Fruit fly (Drosophila melanogaster) whole organism, embryonic: ENCODE results near the gene Nup358.
A peak's percentile ranks its signal among the peaks of the same experiment; 100 is the strongest.

Source experiments
- Bdp1 ChIP-seq: fragments of 200-800 bp; sonication (Bioruptor generic); optimal IDR thresholded peaks from 3 replicates; lab custom pipeline; 2016; ENCODE audit warnings: missing biosample characterization, missing genetic modification characterization
- CG12769 ChIP-seq: fragments of 200-800 bp; sonication (Bioruptor generic); optimal IDR thresholded peaks from 2 replicates; lab custom pipeline; 2019; ENCODE audit warnings: missing biosample characterization, mild to moderate bottlenecking, missing genetic modification characterization, moderate library complexity
- CG13894 ChIP-seq: fragments of 200-800 bp; sonication (Bioruptor generic); optimal IDR thresholded peaks from 3 replicates; lab custom pipeline; 2018; ENCODE audit warnings: missing biosample characterization, mild to moderate bottlenecking, missing genetic modification characterization, moderate library complexity
- CG15269 ChIP-seq: fragments of 200-800 bp; sonication (Bioruptor generic); optimal IDR thresholded peaks from 2 replicates; lab custom pipeline; 2018; ENCODE audit warnings: missing biosample characterization, mild to moderate bottlenecking, missing genetic modification characterization, moderate library complexity
- CG15514 ChIP-seq: fragments of 200-800 bp; sonication (Bioruptor generic); optimal IDR thresholded peaks from 3 replicates; lab custom pipeline; 2017; ENCODE audit warnings: missing biosample characterization, missing genetic modification characterization, mild to moderate bottlenecking, moderate library complexity, missing genetic modification reagents
- CG2116 ChIP-seq: fragments of 200-800 bp; sonication (Bioruptor generic); optimal IDR thresholded peaks from 3 replicates; lab custom pipeline; 2018; ENCODE audit warnings: missing biosample characterization, mild to moderate bottlenecking, missing genetic modification characterization
- CG2129 ChIP-seq: fragments of 200-800 bp; sonication (Bioruptor generic); IDR thresholded peaks from 2 replicates; pipeline ENCODE4 v1.3.6; 2022; ENCODE audit warnings: missing biosample characterization, missing genetic modification characterization; ENCODE audit not compliant: partially characterized antibody
- CG34376 ChIP-seq: fragments of 200-800 bp; sonication (Bioruptor generic); optimal IDR thresholded peaks from 2 replicates; lab custom pipeline; 2018; ENCODE audit warnings: missing biosample characterization, mild to moderate bottlenecking, missing genetic modification characterization
- CG3847 ChIP-seq: fragments of 200-800 bp; sonication (Bioruptor generic); IDR thresholded peaks from 2 replicates; pipeline ENCODE4 v1.3.6; 2022; ENCODE audit warnings: missing biosample characterization, missing genetic modification characterization
- CG4730 ChIP-seq: fragments of 200-800 bp; sonication (Bioruptor generic); IDR thresholded peaks from 2 replicates; pipeline ENCODE4 v1.3.6; 2022; ENCODE audit warnings: missing biosample characterization, missing genetic modification characterization
- CG8290 ChIP-seq, 3 experiments: fragments of 200-800 bp; sonication (Bioruptor generic); optimal IDR thresholded peaks; 2 replicates each; lab custom pipeline; 2016 to 2019; ENCODE audit warnings: missing biosample characterization in 3 of 3, missing genetic modification characterization in 3 of 3, mild to moderate bottlenecking in 2 of 3, moderate library complexity in 1 of 3
- CG9932 ChIP-seq: fragments of 200-800 bp; sonication (Bioruptor generic); IDR thresholded peaks from 2 replicates; pipeline ENCODE4 v1.3.6; 2022; ENCODE audit warnings: missing biosample characterization, missing genetic modification characterization
- Dip2 ChIP-seq: fragments of 200-800 bp; sonication (Bioruptor generic); IDR thresholded peaks from 2 replicates; pipeline ENCODE4 v1.3.6; 2022; ENCODE audit warnings: missing biosample characterization, missing genetic modification characterization
- Eip74EF ChIP-seq, 2 experiments: fragments of 200-800 bp in 1 of 2; fragments of >200 bp in 1 of 2; sonication (Bioruptor generic) in 1 of 2; optimal IDR thresholded peaks; 2 replicates each; lab custom pipeline; 2017 to 2019; ENCODE audit warnings: missing biosample characterization in 2 of 2, missing genetic modification characterization in 2 of 2, mild to moderate bottlenecking in 1 of 2, moderate library complexity in 1 of 2
- Elba2 ChIP-seq: fragments of 200-800 bp; sonication (Bioruptor generic); optimal IDR thresholded peaks from 3 replicates; lab custom pipeline; 2016; ENCODE audit warnings: missing biosample characterization, missing genetic modification characterization
- Hmr ChIP-seq: fragments of 200-800 bp; sonication (Bioruptor generic); optimal IDR thresholded peaks from 3 replicates; lab custom pipeline; 2017; ENCODE audit warnings: mild to moderate bottlenecking, missing biosample characterization, missing genetic modification reagents, missing genetic modification characterization
- Hr78 ChIP-seq, 2 experiments: fragments of 200-800 bp in 1 of 2; fragments of >200 bp in 1 of 2; sonication (Bioruptor generic) in 1 of 2; optimal IDR thresholded peaks; 2 replicates each; lab custom pipeline; 2017 to 2019; ENCODE audit warnings: missing biosample characterization in 2 of 2, missing genetic modification characterization in 2 of 2, mild to moderate bottlenecking in 1 of 2, moderate library complexity in 1 of 2
- Jarid2 ChIP-seq: fragments of 200-800 bp; sonication (Bioruptor generic); optimal IDR thresholded peaks from 3 replicates; lab custom pipeline; 2017; ENCODE audit warnings: mild to moderate bottlenecking, missing biosample characterization, missing genetic modification reagents, missing genetic modification characterization
- Lhr ChIP-seq: fragments of 200-800 bp; sonication (Bioruptor generic); optimal IDR thresholded peaks from 3 replicates; lab custom pipeline; 2017; ENCODE audit warnings: mild to moderate bottlenecking, missing biosample characterization, missing genetic modification reagents, missing genetic modification characterization
- NC2β ChIP-seq: fragments of 200-800 bp; sonication (Bioruptor generic); optimal IDR thresholded peaks from 2 replicates; lab custom pipeline; 2016; ENCODE audit warnings: missing biosample characterization, missing genetic modification characterization
- Rfx ChIP-seq: fragments of 200-800 bp; sonication (Bioruptor generic); IDR thresholded peaks from 2 replicates; pipeline ENCODE4 v1.3.6; 2022; ENCODE audit warnings: missing biosample characterization, missing genetic modification characterization
- Trl ChIP-seq, 3 experiments: fragments of >200 bp in 2 of 3; fragments of 200-800 bp in 1 of 3; sonication (Bioruptor generic) in 1 of 3; optimal IDR thresholded peaks; 2 replicates in 1 of 3; 3 replicates in 2 of 3; lab custom pipeline; 2016 to 2017; ENCODE audit warnings: missing biosample characterization in 1 of 3, missing genetic modification characterization in 1 of 3
- exex ChIP-seq: fragments of 200-800 bp; sonication (Bioruptor generic); optimal IDR thresholded peaks from 4 replicates; lab custom pipeline; 2018; ENCODE audit warnings: missing biosample characterization, mild to moderate bottlenecking, missing genetic modification characterization, moderate library complexity
- ftz-f1 ChIP-seq: fragments of 200-800 bp; sonication (Bioruptor generic); optimal IDR thresholded peaks from 2 replicates; lab custom pipeline; 2016; ENCODE audit warnings: missing biosample characterization, missing genetic modification characterization
- gcm ChIP-seq: fragments of 200-800 bp; sonication (Bioruptor generic); optimal IDR thresholded peaks from 2 replicates; lab custom pipeline; 2019; ENCODE audit warnings: missing biosample characterization, mild to moderate bottlenecking, missing genetic modification characterization, moderate library complexity
- kah ChIP-seq: fragments of 200-800 bp; sonication (Bioruptor generic); optimal IDR thresholded peaks from 2 replicates; lab custom pipeline; 2018; ENCODE audit warnings: missing biosample characterization, mild to moderate bottlenecking, missing genetic modification characterization
- kni ChIP-seq: fragments of 200-800 bp; sonication (Bioruptor generic); optimal IDR thresholded peaks from 3 replicates; lab custom pipeline; 2017; ENCODE audit warnings: mild to moderate bottlenecking, missing biosample characterization, missing genetic modification reagents, missing genetic modification characterization
- lab ChIP-seq: fragments of 200-800 bp; sonication (Bioruptor generic); optimal IDR thresholded peaks from 3 replicates; lab custom pipeline; 2017; ENCODE audit warnings: missing biosample characterization, missing genetic modification characterization, mild to moderate bottlenecking, moderate library complexity, missing genetic modification reagents
- lbe ChIP-seq: fragments of 200-800 bp; sonication (Bioruptor generic); optimal IDR thresholded peaks from 2 replicates; lab custom pipeline; 2016; ENCODE audit warnings: missing biosample characterization, mild to moderate bottlenecking, missing genetic modification characterization
- mirr ChIP-seq: fragments of 200-800 bp; sonication (Bioruptor generic); optimal IDR thresholded peaks from 3 replicates; lab custom pipeline; 2018; ENCODE audit warnings: missing biosample characterization, mild to moderate bottlenecking, missing genetic modification characterization
- mld ChIP-seq: fragments of 200-800 bp; sonication (Bioruptor generic); IDR thresholded peaks from 3 replicates; pipeline ENCODE4 v1.3.6; 2022; ENCODE audit warnings: missing biosample characterization, missing genetic modification characterization; ENCODE audit not compliant: partially characterized antibody
- rib ChIP-seq: fragments of 200-800 bp; sonication (Bioruptor generic); IDR thresholded peaks from 2 replicates; pipeline ENCODE4 v1.3.6; 2022; ENCODE audit warnings: missing biosample characterization, missing genetic modification characterization
- row ChIP-seq: fragments of 200-800 bp; sonication (Bioruptor generic); IDR thresholded peaks from 3 replicates; pipeline ENCODE4 v1.3.6; 2022; ENCODE audit warnings: missing biosample characterization, missing genetic modification characterization
- scrt ChIP-seq: fragments of 200-800 bp; sonication (Bioruptor generic); optimal IDR thresholded peaks from 2 replicates; lab custom pipeline; 2018; ENCODE audit warnings: missing biosample characterization, mild to moderate bottlenecking, missing genetic modification characterization, moderate library complexity
- sd ChIP-seq: fragments of 200-800 bp; sonication (Bioruptor generic); optimal IDR thresholded peaks from 3 replicates; lab custom pipeline; 2018; ENCODE audit warnings: missing biosample characterization, mild to moderate bottlenecking, missing genetic modification characterization, moderate library complexity
- sug ChIP-seq: fragments of 200-800 bp; optimal IDR thresholded peaks from 2 replicates; lab custom pipeline; 2019; ENCODE audit warnings: missing biosample characterization, mild to moderate bottlenecking, missing genetic modification characterization, moderate library complexity
- z ChIP-seq: fragments of 200-800 bp; sonication (Bioruptor generic); IDR thresholded peaks from 3 replicates; pipeline ENCODE4 v1.3.6; 2022; ENCODE audit warnings: missing biosample characterization, missing genetic modification characterization

The Nup358 gene

dm6 chr3R:25302239-25302638 is 53.1 kb downstream of the Nup358 start, which contains the start of gene CG31370:
Gene CG31370 (plus strand): TSS chr3R:25302464.
- TF ChIP-seq NC2β (GFP tag; lab: Kevin White, UChicago): no peak
- TF ChIP-seq lbe (GFP tag; lab: Kevin White, UChicago): peak; percentile 30
- TF ChIP-seq kni (GFP tag; lab: Kevin White, UChicago): no peak

- TF ChIP-seq CG15514 (GFP tag; lab: Kevin White, UChicago) (peak; percentile 12), z (GFP tag; lab: Robert Waterston, UW) (peak; percentile 41; the same call in 1 of the 3 replicates), scrt (GFP tag; lab: Kevin White, UChicago) (no peak), Dip2 (GFP tag; lab: Robert Waterston, UW) (no peak), CG34376 (GFP tag; lab: Kevin White, UChicago) (peak; percentile 29), Jarid2 (GFP tag; lab: Kevin White, UChicago) (peak; percentile 73), Bdp1 (GFP tag; lab: Kevin White, UChicago) (no peak), Rfx (GFP tag; lab: Robert Waterston, UW) (no peak), lbe (GFP tag; lab: Kevin White, UChicago) (peak; percentile 42), Hmr (GFP tag; lab: Kevin White, UChicago) (no peak), sd (tag; lab: Kevin White, UChicago) (peak; percentile 35), Lhr (no peak), CG2129 (GFP tag; lab: Robert Waterston, UW) (no peak), row (GFP tag; lab: Robert Waterston, UW) (no peak), CG8290 (GFP tag; optimal IDR thresholded peaks at IDR 0.05; lab: Kevin White, UChicago) (no peak), CG8290 (tag; optimal IDR thresholded peaks at IDR 0.05; lab: Kevin White, UChicago) (peak in 1 of 2 experiments; percentile 11), Trl (optimal IDR thresholded peaks at IDR 0.05; lab: Kevin White, UChicago) (peak; percentile 44 to 82), Trl (GFP tag; optimal IDR thresholded peaks at IDR 0.05; lab: Kevin White, UChicago) (no peak), lab (GFP tag; lab: Kevin White, UChicago) (peak; percentile 9), CG3847 (GFP tag; lab: Robert Waterston, UW) (no peak), CG2116 (GFP tag; lab: Kevin White, UChicago) (no peak), Elba2 (no peak), rib (GFP tag; lab: Robert Waterston, UW) (no peak), kah (no peak), CG13894 (peak; percentile 36), CG4730 (GFP tag; lab: Robert Waterston, UW) (no peak), ftz-f1 (peak; percentile 92), exex (tag; lab: Kevin White, UChicago) (peak; percentile 42), gcm (no peak), Hr78 (GFP tag; optimal IDR thresholded peaks at IDR 0.05; lab: Kevin White, UChicago) (peak in 1 of 2 experiments; percentile 82), mirr (peak; percentile 30), mld (no peak), CG9932 (no peak), Eip74EF (GFP tag; optimal IDR thresholded peaks at IDR 0.05; lab: Kevin White, UChicago) (peak in 1 of 2 experiments; percentile 18), CG15269 (tag; lab: Kevin White, UChicago) (no peak), sug (tag; lab: Kevin White, UChicago) (peak; percentile 47), CG12769 (tag; lab: Kevin White, UChicago) (peak; percentile 67)
These were observed 54.8 kb downstream of the Nup358 start, which contains the start of gene CG31436 for dm6 chr3R:25303857-25304440. Gene CG31436 (plus strand): TSS chr3R:25304137.
